Fruit fly (Drosophila melanogaster) whole organism, embryonic: ENCODE data around the gene CG1632.

ENCODE experiments used
- Bdp1 ChIP-seq: fragments of 200-800 bp; sonication (Bioruptor generic); optimal IDR thresholded peaks from 3 replicates; lab custom pipeline; 2016; ENCODE audit warnings: missing biosample characterization, missing genetic modification characterization
- BtbVII ChIP-seq: fragments of 200-800 bp; sonication (Bioruptor generic); optimal IDR thresholded peaks from 3 replicates; lab custom pipeline; 2017; ENCODE audit warnings: missing biosample characterization, mild to moderate bottlenecking, missing genetic modification characterization
- CG11696 ChIP-seq: fragments of 200-800 bp; sonication (Bioruptor generic); IDR thresholded peaks from 2 replicates; pipeline ENCODE4 v1.3.6; 2022; ENCODE audit warnings: missing biosample characterization, missing genetic modification characterization
- CG12659 ChIP-seq: fragments of 200-800 bp; sonication (Bioruptor generic); optimal IDR thresholded peaks from 3 replicates; lab custom pipeline; 2017; ENCODE audit warnings: mild to moderate bottlenecking, missing biosample characterization, missing genetic modification reagents, missing genetic modification characterization
- CG13775 ChIP-seq: fragments of 200-800 bp; sonication (Bioruptor generic); optimal IDR thresholded peaks from 3 replicates; lab custom pipeline; 2017; ENCODE audit warnings: missing biosample characterization, mild to moderate bottlenecking, missing genetic modification characterization
- CG14441 ChIP-seq: fragments of 200-800 bp; sonication (Bioruptor generic); IDR thresholded peaks from 2 replicates; pipeline ENCODE4 v1.3.6; 2022; ENCODE audit warnings: missing biosample characterization, missing genetic modification characterization
- CG15601 ChIP-seq: fragments of 200-800 bp; sonication (Bioruptor generic); optimal IDR thresholded peaks from 3 replicates; lab custom pipeline; 2019; ENCODE audit warnings: missing biosample characterization, mild to moderate bottlenecking, missing genetic modification characterization, moderate library complexity
- CG1647 ChIP-seq: fragments of 200-800 bp; sonication (Bioruptor generic); optimal IDR thresholded peaks from 3 replicates; lab custom pipeline; 2016; ENCODE audit warnings: missing biosample characterization, missing genetic modification characterization
- CG17328 ChIP-seq: fragments of 200-800 bp; sonication (Bioruptor generic); IDR thresholded peaks from 2 replicates; pipeline ENCODE4 v1.3.6; 2022; ENCODE audit warnings: missing biosample characterization, missing genetic modification characterization
- CG18262 ChIP-seq: fragments of 200-800 bp; optimal IDR thresholded peaks from 3 replicates; lab custom pipeline; 2019; ENCODE audit warnings: missing biosample characterization, mild to moderate bottlenecking, missing genetic modification characterization, moderate library complexity
- CG18764 ChIP-seq: fragments of 200-800 bp; sonication (Bioruptor generic); optimal IDR thresholded peaks from 3 replicates; lab custom pipeline; 2016; ENCODE audit warnings: missing biosample characterization, missing genetic modification characterization
- CG2129 ChIP-seq: fragments of 200-800 bp; sonication (Bioruptor generic); IDR thresholded peaks from 2 replicates; pipeline ENCODE4 v1.3.6; 2022; ENCODE audit warnings: missing biosample characterization, missing genetic modification characterization; ENCODE audit not compliant: partially characterized antibody
- CG30020 ChIP-seq: fragments of 200-800 bp; optimal IDR thresholded peaks from 2 replicates; lab custom pipeline; 2019; ENCODE audit warnings: missing biosample characterization, mild to moderate bottlenecking, missing genetic modification characterization, moderate library complexity
- CG32532 ChIP-seq: fragments of 200-800 bp; sonication (Bioruptor generic); IDR thresholded peaks from 2 replicates; pipeline ENCODE4 v1.3.6; 2022; ENCODE audit warnings: missing biosample characterization, missing genetic modification characterization
- CG34422 ChIP-seq: fragments of 200-800 bp; sonication (Bioruptor generic); IDR thresholded peaks from 3 replicates; pipeline ENCODE4 v1.3.6; 2022; ENCODE audit warnings: missing biosample characterization, missing genetic modification characterization
- CG6854 ChIP-seq: fragments of 200-800 bp; sonication (Bioruptor generic); optimal IDR thresholded peaks from 3 replicates; lab custom pipeline; 2017; ENCODE audit warnings: missing biosample characterization, mild to moderate bottlenecking, missing genetic modification characterization
- CG7372 ChIP-seq: fragments of 200-800 bp; sonication (Bioruptor generic); IDR thresholded peaks from 2 replicates; pipeline ENCODE4 v1.3.6; 2022; ENCODE audit warnings: missing biosample characterization, missing genetic modification characterization
- Dek ChIP-seq: fragments of 200-800 bp; sonication (Bioruptor generic); optimal IDR thresholded peaks from 3 replicates; lab custom pipeline; 2019; ENCODE audit warnings: missing biosample characterization, mild to moderate bottlenecking, missing genetic modification characterization, moderate library complexity
- E2f2 ChIP-seq: fragments of 200-800 bp; sonication (Bioruptor generic); IDR thresholded peaks from 2 replicates; pipeline ENCODE4 v1.3.6; 2022; ENCODE audit warnings: missing biosample characterization, missing genetic modification characterization
- H15 ChIP-seq: fragments of 200-800 bp; sonication (Bioruptor generic); IDR thresholded peaks from 3 replicates; pipeline ENCODE4 v1.3.6; 2022; ENCODE audit warnings: missing biosample characterization, missing genetic modification characterization
- HmgZ ChIP-seq: fragments of 200-800 bp; sonication (Bioruptor generic); optimal IDR thresholded peaks from 2 replicates; lab custom pipeline; 2018; ENCODE audit warnings: missing biosample characterization, mild to moderate bottlenecking, missing genetic modification characterization
- Hmx ChIP-seq: fragments of 200-800 bp; sonication (Bioruptor generic); optimal IDR thresholded peaks from 2 replicates; lab custom pipeline; 2016; ENCODE audit warnings: missing biosample characterization, missing genetic modification characterization
- Mrtf ChIP-seq: fragments of 200-800 bp; sonication (Bioruptor generic); IDR thresholded peaks from 3 replicates; pipeline ENCODE4 v1.3.6; 2022; ENCODE audit warnings: missing biosample characterization, missing genetic modification characterization
- Neu2 ChIP-seq: fragments of 200-800 bp; sonication (Bioruptor generic); optimal IDR thresholded peaks from 3 replicates; lab custom pipeline; 2016; ENCODE audit warnings: missing biosample characterization, missing genetic modification characterization, borderline replicate concordance
- Opbp ChIP-seq: fragments of 200-800 bp; sonication (Bioruptor generic); IDR thresholded peaks from 3 replicates; pipeline ENCODE4 v1.3.6; 2022; ENCODE audit warnings: missing biosample characterization, missing genetic modification characterization; ENCODE audit not compliant: partially characterized antibody
- Ptx1 ChIP-seq: fragments of 200-800 bp; sonication (Bioruptor generic); IDR thresholded peaks from 2 replicates; pipeline ENCODE4 v1.3.6; 2022; ENCODE audit warnings: missing biosample characterization, missing genetic modification characterization
- Rfx ChIP-seq: fragments of 200-800 bp; sonication (Bioruptor generic); IDR thresholded peaks from 2 replicates; pipeline ENCODE4 v1.3.6; 2022; ENCODE audit warnings: missing biosample characterization, missing genetic modification characterization
- ase ChIP-seq: fragments of 200-800 bp; sonication (Bioruptor generic); IDR thresholded peaks from 3 replicates; pipeline ENCODE4 v1.3.6; 2022; ENCODE audit warnings: missing biosample characterization, missing genetic modification characterization
- chn ChIP-seq: fragments of 200-800 bp; sonication (Bioruptor generic); optimal IDR thresholded peaks from 2 replicates; lab custom pipeline; 2016; ENCODE audit warnings: missing biosample characterization, missing genetic modification characterization
- ci ChIP-seq: fragments of 200-800 bp; sonication (Bioruptor generic); IDR thresholded peaks from 3 replicates; pipeline ENCODE4 v1.3.6; 2022; ENCODE audit warnings: missing biosample characterization, missing genetic modification characterization
- dmrt99B ChIP-seq: fragments of 200-800 bp; sonication (Bioruptor generic); optimal IDR thresholded peaks from 2 replicates; lab custom pipeline; 2018; ENCODE audit warnings: missing biosample characterization, mild to moderate bottlenecking, missing genetic modification characterization, moderate library complexity
- fru ChIP-seq: fragments of >200 bp; optimal IDR thresholded peaks from 2 replicates; lab custom pipeline; 2017
- gcm2 ChIP-seq: fragments of 200-800 bp; sonication (Bioruptor generic); optimal IDR thresholded peaks from 2 replicates; lab custom pipeline; 2016; ENCODE audit warnings: missing biosample characterization, missing genetic modification characterization
- jing ChIP-seq: fragments of 200-800 bp; sonication (Bioruptor generic); optimal IDR thresholded peaks from 2 replicates; lab custom pipeline; 2018; ENCODE audit warnings: missing biosample characterization, mild to moderate bottlenecking, missing genetic modification characterization
- knrl ChIP-seq: fragments of 200-800 bp; sonication (Bioruptor generic); IDR thresholded peaks from 3 replicates; pipeline ENCODE4 v1.3.6; 2022; ENCODE audit warnings: missing biosample characterization, missing genetic modification characterization; ENCODE audit not compliant: partially characterized antibody
- lbe ChIP-seq: fragments of 200-800 bp; sonication (Bioruptor generic); optimal IDR thresholded peaks from 2 replicates; lab custom pipeline; 2016; ENCODE audit warnings: missing biosample characterization, mild to moderate bottlenecking, missing genetic modification characterization
- lov ChIP-seq, 2 experiments: fragments of 200-800 bp in 1 of 2; fragments of >200 bp in 1 of 2; sonication (Bioruptor generic) in 1 of 2; IDR thresholded peaks in 1 of 2; optimal IDR thresholded peaks in 1 of 2; 2 replicates in 1 of 2; 3 replicates in 1 of 2; pipeline versions ENCODE4 v1.3.6 to Lab custom; 2017 to 2022; ENCODE audit warnings: missing biosample characterization in 1 of 2, missing genetic modification characterization in 1 of 2
- luna ChIP-seq: fragments of 200-800 bp; sonication (Bioruptor generic); optimal IDR thresholded peaks from 2 replicates; lab custom pipeline; 2016; ENCODE audit warnings: missing biosample characterization, missing genetic modification characterization
- mld ChIP-seq: fragments of 200-800 bp; sonication (Bioruptor generic); IDR thresholded peaks from 3 replicates; pipeline ENCODE4 v1.3.6; 2022; ENCODE audit warnings: missing biosample characterization, missing genetic modification characterization; ENCODE audit not compliant: partially characterized antibody
- oc ChIP-seq: fragments of 200-800 bp; sonication (Bioruptor generic); optimal IDR thresholded peaks from 2 replicates; lab custom pipeline; 2018; ENCODE audit warnings: missing biosample characterization, mild to moderate bottlenecking, missing genetic modification characterization, moderate library complexity
- p53 ChIP-seq: fragments of 200-800 bp; sonication (Bioruptor generic); optimal IDR thresholded peaks from 2 replicates; lab custom pipeline; 2016; ENCODE audit warnings: missing biosample characterization, missing genetic modification characterization
- seq ChIP-seq: fragments of 200-800 bp; sonication (Bioruptor generic); IDR thresholded peaks from 2 replicates; pipeline ENCODE4 v1.3.6; 2022; ENCODE audit warnings: missing biosample characterization, missing genetic modification characterization
- slp2 ChIP-seq: fragments of 200-800 bp; sonication (Bioruptor generic); optimal IDR thresholded peaks from 2 replicates; lab custom pipeline; 2016; ENCODE audit warnings: missing biosample characterization, missing genetic modification characterization
- sna ChIP-seq: fragments of 200-800 bp; sonication (Bioruptor generic); IDR thresholded peaks from 2 replicates; pipeline ENCODE4 v1.3.6; 2022; ENCODE audit warnings: missing biosample characterization, missing genetic modification characterization; ENCODE audit not compliant: partially characterized antibody
- so ChIP-seq: fragments of 200-800 bp; sonication (Bioruptor generic); IDR thresholded peaks from 3 replicates; pipeline ENCODE4 v1.3.6; 2022; ENCODE audit warnings: missing biosample characterization, missing genetic modification characterization
- tin ChIP-seq: fragments of 200-800 bp; sonication (Bioruptor generic); optimal IDR thresholded peaks from 3 replicates; lab custom pipeline; 2016; ENCODE audit warnings: missing biosample characterization, missing genetic modification characterization
- trem ChIP-seq: fragments of 200-800 bp; optimal IDR thresholded peaks from 3 replicates; lab custom pipeline; 2019; ENCODE audit warnings: missing biosample characterization, mild to moderate bottlenecking, missing genetic modification characterization, moderate library complexity
- ttk ChIP-seq: fragments of 200-800 bp; sonication (Bioruptor generic); IDR thresholded peaks from 2 replicates; pipeline ENCODE4 v2.1.2; 2022; ENCODE audit warnings: missing biosample characterization, missing genetic modification characterization
- tup ChIP-seq: fragments of 200-800 bp; sonication (Bioruptor generic); optimal IDR thresholded peaks from 2 replicates; lab custom pipeline; 2016; ENCODE audit warnings: missing biosample characterization, mild to moderate bottlenecking, missing genetic modification characterization, moderate library complexity
- vfl ChIP-seq: fragments of 200-800 bp; sonication (Bioruptor generic); optimal IDR thresholded peaks from 2 replicates; lab custom pipeline; 2016; ENCODE audit warnings: missing biosample characterization, missing genetic modification characterization

The CG1632 gene

DNA sequence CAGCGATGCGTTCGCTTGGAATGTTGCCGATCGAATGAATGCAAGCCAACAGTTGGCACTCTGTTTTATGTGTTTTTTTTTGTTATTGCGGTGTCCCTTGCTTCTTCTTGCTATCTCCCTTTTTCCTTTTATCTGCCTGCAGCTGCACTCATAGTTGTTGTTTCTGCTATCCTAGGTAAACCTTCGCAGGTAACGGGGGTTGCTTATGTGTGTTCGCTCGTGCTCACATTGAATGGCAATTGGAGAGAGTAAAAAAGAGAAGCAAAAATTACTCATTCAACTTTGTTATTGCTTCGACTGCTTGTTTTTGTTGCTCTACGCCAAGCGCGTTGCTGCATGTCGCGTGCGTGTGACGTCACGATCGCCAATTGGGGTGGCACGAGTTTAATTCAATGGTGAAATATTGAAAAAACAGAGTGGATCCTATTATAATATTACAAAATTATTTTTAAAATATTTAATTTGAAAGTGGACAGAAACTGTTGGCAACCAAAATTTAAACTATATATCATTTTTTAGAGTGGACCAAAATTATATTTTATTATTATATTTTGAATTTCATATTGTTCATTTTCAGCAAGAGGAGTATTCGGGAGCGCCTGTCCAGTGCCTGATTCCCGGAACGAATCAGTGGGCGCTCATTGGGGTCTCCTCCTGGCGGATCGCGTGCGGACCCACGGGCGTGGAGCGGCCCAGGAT is 19.0 kb downstream of the CG1632 start, which contains the start of gene Corp (continued):
- peak; percentile 95 for TF ChIP-seq p53 (GFP tag; lab: Kevin White, UChicago)
- TF ChIP-seq fru (lab: Kevin White, UChicago), result no peak
- no peak for TF ChIP-seq Dek (tag; lab: Kevin White, UChicago)
- TF ChIP-seq CG2129, result no peak
- no peak for TF ChIP-seq luna (GFP tag; lab: Kevin White, UChicago)
- TF ChIP-seq CG6854, result no peak
- no peak for TF ChIP-seq Neu2 (GFP tag; lab: Kevin White, UChicago)
- TF ChIP-seq so (GFP tag; lab: Robert Waterston, UW), result peak; percentile 62; the same call in 2 of the 3 replicates
- TF ChIP-seq BtbVII, result no peak
- no peak for TF ChIP-seq Opbp (GFP tag; lab: Robert Waterston, UW)
- TF ChIP-seq tin (GFP tag; lab: Kevin White, UChicago), result no peak
- TF ChIP-seq seq (GFP tag; lab: Robert Waterston, UW), result no peak; the same call in 1 of the 2 replicates
- TF ChIP-seq tup (GFP tag; lab: Kevin White, UChicago), result no peak
- TF ChIP-seq mld, result no peak
- TF ChIP-seq jing (GFP tag; lab: Kevin White, UChicago), result no peak
- TF ChIP-seq Ptx1 (GFP tag; lab: Robert Waterston, UW), result peak; percentile 44; the same call in 1 of the 2 replicates
- TF ChIP-seq CG7372 (GFP tag; lab: Robert Waterston, UW), result no peak
- TF ChIP-seq Hmx (GFP tag; lab: Kevin White, UChicago), result no peak
- no peak for TF ChIP-seq chn
- TF ChIP-seq CG12659 (GFP tag; lab: Kevin White, UChicago), result peak; percentile 31
- TF ChIP-seq Rfx, result no peak
- 0 out of 2 replicates have a peak, but pooled peaks have one; percentile 21 for TF ChIP-seq CG14441 (GFP tag; lab: Robert Waterston, UW)
- TF ChIP-seq CG30020 (tag; lab: Kevin White, UChicago), result no peak
- TF ChIP-seq lov (optimal IDR thresholded peaks at IDR 0.05; lab: Kevin White, UChicago), result no peak
- no peak for TF ChIP-seq lov (GFP tag; IDR thresholded peaks at IDR 0.05; lab: Robert Waterston, UW)
- TF ChIP-seq H15 (GFP tag; lab: Robert Waterston, UW), result no peak
- no peak for TF ChIP-seq CG18764 (GFP tag; lab: Kevin White, UChicago)
- no peak for TF ChIP-seq Mrtf
- no peak for TF ChIP-seq ase
- TF ChIP-seq E2f2 (GFP tag; lab: Robert Waterston, UW), result peak; percentile 33; the same call in 1 of the 2 replicates
- TF ChIP-seq sna (GFP tag; lab: Robert Waterston, UW), result no peak
- TF ChIP-seq HmgZ (tag; lab: Kevin White, UChicago), result no peak
- TF ChIP-seq CG18262 (tag; lab: Kevin White, UChicago), result peak; percentile 64
- peak; percentile 68 for TF ChIP-seq CG15601 (tag; lab: Kevin White, UChicago)
- TF ChIP-seq CG32532 (GFP tag; lab: Robert Waterston, UW), result no peak
- TF ChIP-seq lbe (GFP tag; lab: Kevin White, UChicago), result no peak
- no peak for TF ChIP-seq CG34422 (GFP tag; lab: Robert Waterston, UW)
- TF ChIP-seq CG13775 (GFP tag; lab: Kevin White, UChicago), result no peak
- TF ChIP-seq CG11696, result no peak
- peak; percentile 60 for TF ChIP-seq dmrt99B (tag; lab: Kevin White, UChicago)
- no peak for TF ChIP-seq slp2 (GFP tag; lab: Kevin White, UChicago)
- no peak for TF ChIP-seq oc (tag; lab: Kevin White, UChicago)
- no peak for TF ChIP-seq gcm2 (GFP tag; lab: Kevin White, UChicago)
- no peak for TF ChIP-seq knrl (GFP tag; lab: Robert Waterston, UW)
- peak; percentile 48 for TF ChIP-seq CG17328 (GFP tag; lab: Robert Waterston, UW)
- TF ChIP-seq Bdp1, result no peak
- TF ChIP-seq CG1647 (GFP tag; lab: Kevin White, UChicago), result no peak
- TF ChIP-seq trem (tag; lab: Kevin White, UChicago), result no peak
- no peak for TF ChIP-seq vfl (GFP tag; lab: Kevin White, UChicago)
- TF ChIP-seq ttk (GFP tag; lab: Robert Waterston, UW), result peak; percentile 34; the same call in 1 of the 2 replicates
- TF ChIP-seq ci, result peak; percentile 64; the same call in 1 of the 3 replicates
